Worm (Caenorhabditis elegans): ENCODE measurements around the gene F55C9.3.

- TF ChIP-seq elt-3 (tag; optimal IDR thresholded peaks at IDR 0.05) = no peak
- no peak for TF ChIP-seq jun-1 (tag; optimal IDR thresholded peaks at IDR 0.05)
- no peak for TF ChIP-seq R02D3.7 (tag; optimal IDR thresholded peaks at IDR 0.05)
- TF ChIP-seq snpc-4 (tag; optimal IDR thresholded peaks at IDR 0.05) = no peak
- TF ChIP-seq nhr-237 (tag; optimal IDR thresholded peaks at IDR 0.05) = no peak
- no peak for TF ChIP-seq fos-1 (tag; optimal IDR thresholded peaks at IDR 0.05)
- no peak for TF ChIP-seq unc-62 (GFP tag; optimal IDR thresholded peaks at IDR 0.05)
- TF ChIP-seq zag-1 (tag; optimal IDR thresholded peaks at IDR 0.05) = no peak
- no peak for TF ChIP-seq unc-39 (tag; optimal IDR thresholded peaks at IDR 0.05)
- no peak for TF ChIP-seq ceh-82 (tag; optimal IDR thresholded peaks at IDR 0.05)
- no peak for TF ChIP-seq nhr-67 (tag; optimal IDR thresholded peaks at IDR 0.05)
Measured at ce11 chrV:19329263-19329662, 41.3 kb upstream of the F55C9.3 start, which contains the start of gene fbxb-65.

Data from whole organism, L3 larva.